Fruit fly (Drosophila melanogaster) whole organism, embryonic: Measurements from ENCODE around the gene Ugt316A1.
A peak's percentile ranks its signal among the peaks of the same experiment; 100 is the strongest.

Experiments
- Aef1 ChIP-seq: fragments of 200-800 bp; sonication (Bioruptor generic); IDR thresholded peaks from 3 replicates; pipeline ENCODE4 v1.3.6; 2022; ENCODE audit warnings: missing biosample characterization, missing genetic modification characterization
- Asciz ChIP-seq: fragments of 200-800 bp; sonication (Bioruptor generic); optimal IDR thresholded peaks from 2 replicates; lab custom pipeline; 2017; ENCODE audit warnings: missing biosample characterization, mild to moderate bottlenecking, missing genetic modification characterization, missing genetic modification reagents
- Atf3 ChIP-seq: fragments of 200-800 bp; sonication (Bioruptor generic); optimal IDR thresholded peaks from 3 replicates; lab custom pipeline; 2016; ENCODE audit warnings: missing biosample characterization, missing genetic modification characterization
- CG10267 ChIP-seq: fragments of 200-800 bp; sonication (Bioruptor generic); optimal IDR thresholded peaks from 2 replicates; lab custom pipeline; 2018; ENCODE audit warnings: missing biosample characterization, mild to moderate bottlenecking, missing genetic modification characterization, moderate library complexity
- CG10462 ChIP-seq: fragments of 200-800 bp; sonication (Bioruptor generic); optimal IDR thresholded peaks from 2 replicates; lab custom pipeline; 2016; ENCODE audit warnings: missing biosample characterization, missing genetic modification characterization
- CG12659 ChIP-seq: fragments of 200-800 bp; sonication (Bioruptor generic); optimal IDR thresholded peaks from 3 replicates; lab custom pipeline; 2017; ENCODE audit warnings: mild to moderate bottlenecking, missing biosample characterization, missing genetic modification reagents, missing genetic modification characterization
- CG12744 ChIP-seq: fragments of 200-800 bp; sonication (Bioruptor generic); optimal IDR thresholded peaks from 2 replicates; lab custom pipeline; 2016; ENCODE audit warnings: missing biosample characterization, missing genetic modification characterization
- CG13123 ChIP-seq: fragments of 200-800 bp; sonication (Bioruptor generic); optimal IDR thresholded peaks from 2 replicates; lab custom pipeline; 2016; ENCODE audit warnings: missing biosample characterization, missing genetic modification characterization
- CG1602 ChIP-seq: fragments of 200-800 bp; sonication (Bioruptor generic); optimal IDR thresholded peaks from 3 replicates; lab custom pipeline; 2016; ENCODE audit warnings: missing biosample characterization, missing genetic modification characterization
- CG16813 ChIP-seq: fragments of 200-800 bp; sonication (Bioruptor generic); IDR thresholded peaks from 3 replicates; pipeline ENCODE4 v1.3.6; 2022; ENCODE audit warnings: missing biosample characterization, missing genetic modification characterization; ENCODE audit not compliant: partially characterized antibody
- CG16815 ChIP-seq: fragments of 200-800 bp; sonication (Bioruptor generic); optimal IDR thresholded peaks from 3 replicates; lab custom pipeline; 2017; ENCODE audit warnings: missing biosample characterization, mild to moderate bottlenecking, missing genetic modification characterization
- CG17361 ChIP-seq: fragments of 200-800 bp; sonication (Bioruptor generic); IDR thresholded peaks from 3 replicates; pipeline ENCODE4 v1.3.6; 2022; ENCODE audit warnings: missing biosample characterization, missing genetic modification characterization
- CG17829 ChIP-seq: fragments of 200-800 bp; optimal IDR thresholded peaks from 2 replicates; lab custom pipeline; 2019; ENCODE audit warnings: missing biosample characterization, mild to moderate bottlenecking, missing genetic modification characterization, moderate library complexity
- CG4328 ChIP-seq: fragments of 200-800 bp; sonication (Bioruptor generic); optimal IDR thresholded peaks from 3 replicates; lab custom pipeline; 2017; ENCODE audit warnings: missing biosample characterization, missing genetic modification reagents, missing genetic modification characterization
- CG4707 ChIP-seq: fragments of 200-800 bp; sonication (Bioruptor generic); optimal IDR thresholded peaks from 2 replicates; lab custom pipeline; 2018; ENCODE audit warnings: missing biosample characterization, mild to moderate bottlenecking, missing genetic modification characterization, moderate library complexity
- CG4730 ChIP-seq: fragments of 200-800 bp; sonication (Bioruptor generic); IDR thresholded peaks from 2 replicates; pipeline ENCODE4 v1.3.6; 2022; ENCODE audit warnings: missing biosample characterization, missing genetic modification characterization
- CG4820 ChIP-seq: fragments of 200-800 bp; sonication (Bioruptor generic); optimal IDR thresholded peaks from 3 replicates; lab custom pipeline; 2016; ENCODE audit warnings: missing biosample characterization, missing genetic modification characterization
- CG8359 ChIP-seq: fragments of 200-800 bp; sonication (Bioruptor generic); optimal IDR thresholded peaks from 2 replicates; lab custom pipeline; 2017; ENCODE audit warnings: missing biosample characterization, mild to moderate bottlenecking, missing genetic modification characterization, borderline replicate concordance
- CG8924 ChIP-seq: fragments of 200-800 bp; optimal IDR thresholded peaks from 3 replicates; lab custom pipeline; 2019; ENCODE audit warnings: missing biosample characterization, mild to moderate bottlenecking, missing genetic modification characterization, moderate library complexity
- CG9215 ChIP-seq: fragments of 200-800 bp; sonication (Bioruptor generic); IDR thresholded peaks from 2 replicates; pipeline ENCODE4 v1.3.6; 2022; ENCODE audit warnings: missing biosample characterization, missing genetic modification characterization
- CG9437 ChIP-seq: fragments of 200-800 bp; sonication (Bioruptor generic); optimal IDR thresholded peaks from 2 replicates; lab custom pipeline; 2018; ENCODE audit warnings: missing biosample characterization, mild to moderate bottlenecking, missing genetic modification characterization
- CHES-1-like ChIP-seq: fragments of 200-800 bp; sonication (Bioruptor generic); optimal IDR thresholded peaks from 2 replicates; lab custom pipeline; 2016; ENCODE audit warnings: missing biosample characterization, missing genetic modification characterization
- Dek ChIP-seq: fragments of 200-800 bp; sonication (Bioruptor generic); optimal IDR thresholded peaks from 3 replicates; lab custom pipeline; 2019; ENCODE audit warnings: missing biosample characterization, mild to moderate bottlenecking, missing genetic modification characterization, moderate library complexity
- Dfd ChIP-seq, 2 experiments: fragments of >200 bp; optimal IDR thresholded peaks; 2 replicates each; lab custom pipeline; 2017; ENCODE audit warnings: missing biosample characterization in 2 of 2, missing genetic modification characterization in 2 of 2
- Jarid2 ChIP-seq: fragments of 200-800 bp; sonication (Bioruptor generic); optimal IDR thresholded peaks from 3 replicates; lab custom pipeline; 2017; ENCODE audit warnings: mild to moderate bottlenecking, missing biosample characterization, missing genetic modification reagents, missing genetic modification characterization
- Xrp1 ChIP-seq: fragments of 200-800 bp; sonication (Bioruptor generic); IDR thresholded peaks from 2 replicates; pipeline ENCODE4 v1.3.6; 2022; ENCODE audit warnings: missing biosample characterization, missing genetic modification characterization
- ab ChIP-seq: fragments of 200-800 bp; sonication (Bioruptor generic); optimal IDR thresholded peaks from 2 replicates; lab custom pipeline; 2016; ENCODE audit warnings: missing biosample characterization, missing genetic modification characterization
- ato ChIP-seq: fragments of 200-800 bp; sonication (Bioruptor generic); IDR thresholded peaks from 2 replicates; pipeline ENCODE4 v1.3.6; 2022; ENCODE audit warnings: missing biosample characterization, missing genetic modification characterization; ENCODE audit not compliant: partially characterized antibody
- cg ChIP-seq: fragments of 200-800 bp; sonication (Bioruptor generic); optimal IDR thresholded peaks from 3 replicates; lab custom pipeline; 2019; ENCODE audit warnings: missing biosample characterization, mild to moderate bottlenecking, missing genetic modification characterization, moderate library complexity
- chinmo ChIP-seq: fragments of 200-800 bp; sonication (Bioruptor generic); IDR thresholded peaks from 4 replicates; pipeline ENCODE4 v1.3.6; 2022; ENCODE audit warnings: missing biosample characterization, missing genetic modification characterization; ENCODE audit not compliant: partially characterized antibody
- dan ChIP-seq: fragments of 200-800 bp; sonication (Bioruptor generic); IDR thresholded peaks from 2 replicates; pipeline ENCODE4 v1.3.6; 2022; ENCODE audit warnings: missing biosample characterization, missing genetic modification characterization
- en ChIP-seq: fragments of 200-800 bp; sonication (Bioruptor generic); optimal IDR thresholded peaks from 2 replicates; lab custom pipeline; 2016; ENCODE audit warnings: missing biosample characterization, missing genetic modification characterization
- hth ChIP-seq: fragments of >200 bp; optimal IDR thresholded peaks from 2 replicates; lab custom pipeline; 2017; ENCODE audit warnings: inconsistent platforms
- ken ChIP-seq: fragments of 200-800 bp; sonication (Bioruptor generic); IDR thresholded peaks from 3 replicates; pipeline ENCODE4 v1.3.6; 2022; ENCODE audit warnings: missing biosample characterization, missing genetic modification characterization
- pfk ChIP-seq: fragments of 200-800 bp; sonication (Bioruptor generic); optimal IDR thresholded peaks from 2 replicates; lab custom pipeline; 2018; ENCODE audit warnings: missing biosample characterization, mild to moderate bottlenecking, missing genetic modification characterization, moderate library complexity
- pnt ChIP-seq: fragments of 200-800 bp; sonication (Bioruptor generic); optimal IDR thresholded peaks from 3 replicates; lab custom pipeline; 2016; ENCODE audit warnings: missing biosample characterization, missing genetic modification characterization
- rib ChIP-seq: fragments of 200-800 bp; sonication (Bioruptor generic); IDR thresholded peaks from 2 replicates; pipeline ENCODE4 v1.3.6; 2022; ENCODE audit warnings: missing biosample characterization, missing genetic modification characterization
- row ChIP-seq: fragments of 200-800 bp; sonication (Bioruptor generic); IDR thresholded peaks from 3 replicates; pipeline ENCODE4 v1.3.6; 2022; ENCODE audit warnings: missing biosample characterization, missing genetic modification characterization
- schlank ChIP-seq: fragments of 200-800 bp; sonication (Bioruptor generic); optimal IDR thresholded peaks from 2 replicates; lab custom pipeline; 2018; ENCODE audit warnings: missing biosample characterization, mild to moderate bottlenecking, missing genetic modification characterization
- sim ChIP-seq: fragments of 200-800 bp; sonication (Bioruptor generic); IDR thresholded peaks from 2 replicates; pipeline ENCODE4 v1.3.6; 2022; ENCODE audit warnings: missing biosample characterization, missing genetic modification characterization
- sisA ChIP-seq: fragments of 200-800 bp; sonication (Bioruptor generic); IDR thresholded peaks from 2 replicates; pipeline ENCODE4 v1.3.6; 2022; ENCODE audit warnings: missing biosample characterization, missing genetic modification characterization
- sna ChIP-seq: fragments of 200-800 bp; sonication (Bioruptor generic); IDR thresholded peaks from 2 replicates; pipeline ENCODE4 v1.3.6; 2022; ENCODE audit warnings: missing biosample characterization, missing genetic modification characterization; ENCODE audit not compliant: partially characterized antibody
- sug ChIP-seq: fragments of 200-800 bp; optimal IDR thresholded peaks from 2 replicates; lab custom pipeline; 2019; ENCODE audit warnings: missing biosample characterization, mild to moderate bottlenecking, missing genetic modification characterization, moderate library complexity
- tna ChIP-seq: fragments of 200-800 bp; sonication (Bioruptor generic); IDR thresholded peaks from 2 replicates; pipeline ENCODE4 v1.3.6; 2022; ENCODE audit warnings: missing biosample characterization, missing genetic modification characterization; ENCODE audit not compliant: partially characterized antibody
- toy ChIP-seq: fragments of 200-800 bp; sonication (Bioruptor generic); IDR thresholded peaks from 2 replicates; pipeline ENCODE4 v1.3.6; 2022; ENCODE audit warnings: missing biosample characterization, missing genetic modification characterization
- vvl ChIP-seq: fragments of 200-800 bp; sonication (Bioruptor generic); IDR thresholded peaks from 2 replicates; pipeline ENCODE4 v1.3.6; 2022; ENCODE audit warnings: missing biosample characterization, missing genetic modification characterization
- wek ChIP-seq: fragments of 200-800 bp; sonication (Bioruptor generic); optimal IDR thresholded peaks from 3 replicates; lab custom pipeline; 2018; ENCODE audit warnings: missing biosample characterization, mild to moderate bottlenecking, missing genetic modification characterization, moderate library complexity
- zf30C ChIP-seq: fragments of 200-800 bp; sonication (Bioruptor generic); optimal IDR thresholded peaks from 3 replicates; lab custom pipeline; 2018; ENCODE audit warnings: missing biosample characterization, mild to moderate bottlenecking, missing genetic modification characterization

Ugt316A1 gene

DNA sequence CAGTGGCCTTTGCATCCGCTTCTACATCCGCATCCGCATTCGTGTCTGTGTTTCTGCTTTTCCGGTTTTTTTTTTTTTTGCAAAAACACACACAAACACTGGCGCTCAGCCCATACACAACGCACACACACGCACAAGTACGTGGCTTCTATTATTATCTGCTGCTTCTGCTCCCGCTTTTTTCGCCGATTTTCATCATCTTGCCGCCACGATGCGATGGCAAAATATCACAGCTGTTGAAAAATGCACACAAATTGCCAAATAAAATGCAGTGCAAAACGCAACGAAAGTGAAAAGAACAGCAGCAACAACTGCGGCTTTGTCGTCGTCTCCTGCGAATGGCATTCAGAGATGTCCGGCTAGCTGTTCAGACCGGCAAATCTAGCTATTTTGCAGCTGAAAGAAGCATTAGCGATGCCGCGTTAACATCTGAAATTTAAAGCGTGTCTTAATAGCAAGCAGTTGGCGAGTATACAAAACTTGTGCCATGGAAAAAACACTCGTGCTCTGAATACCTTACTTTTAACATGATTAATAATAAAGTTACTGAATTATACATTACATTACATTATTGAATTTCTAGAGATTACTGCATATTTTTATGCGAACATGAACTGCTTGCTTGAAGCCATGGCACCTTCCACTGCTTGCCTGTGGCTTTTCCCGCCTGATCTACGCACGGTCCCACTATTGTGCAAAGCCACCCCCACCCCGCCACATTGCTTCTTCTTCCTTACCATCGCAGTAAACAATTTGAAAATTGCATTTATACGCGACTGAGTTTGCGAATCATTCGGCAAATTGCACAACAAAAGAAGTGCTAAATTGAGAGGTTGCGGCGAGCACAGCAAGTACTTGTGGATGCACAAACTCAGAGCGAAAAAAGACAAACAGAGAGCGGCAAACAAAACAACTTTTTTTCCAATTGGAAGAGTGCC lies at the start of gene Ugt316A1, which contains the start of gene Sfxn2 (continued):
- TF ChIP-seq tna (GFP tag; lab: Robert Waterston, UW) (no peak), CG8924 (peak; percentile 40), en (GFP tag; lab: Kevin White, UChicago) (no peak), row (GFP tag; lab: Robert Waterston, UW) (peak; percentile 87), CG4328 (GFP tag; lab: Kevin White, UChicago) (no peak), CG16815 (peak; percentile 3), CG16813 (GFP tag; lab: Robert Waterston, UW) (peak; percentile 7; the same call in 1 of the 3 replicates), pnt (GFP tag; lab: Kevin White, UChicago) (peak; percentile 47), CG12744 (GFP tag; lab: Kevin White, UChicago) (peak; percentile 38), wek (GFP tag; lab: Kevin White, UChicago) (no peak), pfk (no peak), chinmo (GFP tag; lab: Robert Waterston, UW) (peak; percentile 88; the same call in 1 of the 4 replicates), sisA (GFP tag; lab: Robert Waterston, UW) (peak; percentile 38), CG9215 (peak; percentile 48; the same call in 1 of the 2 replicates), CG8359 (GFP tag; lab: Kevin White, UChicago) (no peak), vvl (GFP tag; lab: Robert Waterston, UW) (0 out of 2 replicates have a peak, but pooled peaks have one; percentile 50), dan (no peak), rib (0 out of 2 replicates have a peak, but pooled peaks have one; percentile 58), CG4730 (no peak), sim (GFP tag; lab: Robert Waterston, UW) (no peak), sna (GFP tag; lab: Robert Waterston, UW) (no peak), ato (no peak), cg (peak; percentile 89), Jarid2 (GFP tag; lab: Kevin White, UChicago) (peak; percentile 34), CG17829 (tag; lab: Kevin White, UChicago) (peak; percentile 51), sug (tag; lab: Kevin White, UChicago) (peak; percentile 61), CG1602 (peak; percentile 22), zf30C (GFP tag; lab: Kevin White, UChicago) (no peak), CG12659 (GFP tag; lab: Kevin White, UChicago) (peak; percentile 66), Atf3 (GFP tag; lab: Kevin White, UChicago) (no peak), CG10267 (tag; lab: Kevin White, UChicago) (peak; percentile 58), Dfd (GFP tag; optimal IDR thresholded peaks at IDR 0.05; lab: Kevin White, UChicago) (peak in 1 of 2 experiments; percentile 92), ab (no peak), CG17361 (peak; percentile 71), ken (GFP tag; lab: Robert Waterston, UW) (no peak), hth (no peak), Xrp1 (GFP tag; lab: Robert Waterston, UW) (peak; percentile 34; the same call in 1 of the 2 replicates), schlank (tag; lab: Kevin White, UChicago) (no peak), toy (no peak), Asciz (no peak), CG4707 (GFP tag; lab: Kevin White, UChicago) (no peak), CHES-1-like (GFP tag; lab: Kevin White, UChicago) (peak; percentile 41), CG9437 (no peak), CG13123 (GFP tag; lab: Kevin White, UChicago) (no peak), Aef1 (GFP tag; lab: Robert Waterston, UW) (peak; percentile 25; the same call in 2 of the 3 replicates), CG4820 (GFP tag; lab: Kevin White, UChicago) (peak; percentile 44), Dek (peak; percentile 48), CG10462 (GFP tag; lab: Kevin White, UChicago) (no peak)
